Worm (Caenorhabditis elegans) whole organism, L1 larva: ENCODE data around the gene ZC477.7.

Experiments
- C34B4.2 ChIP-seq: sonication (generic microtip); optimal IDR thresholded peaks from 2 replicates; lab custom pipeline; 2017; ENCODE audit warnings: mild to moderate bottlenecking, missing genetic modification characterization, missing compliant biosample characterization
- F16B12.6 ChIP-seq: fragments of 150-350 bp; optimal IDR thresholded peaks from 2 replicates; lab custom pipeline; 2014; ENCODE audit warnings: missing biosample characterization, missing genetic modification characterization
- Y116A8C.19 ChIP-seq: sonication (generic microtip); optimal IDR thresholded peaks from 2 replicates; lab custom pipeline; 2016; ENCODE audit warnings: missing compliant biosample characterization, missing genetic modification characterization, borderline replicate concordance
- aha-1 ChIP-seq: fragments of 150-350 bp; optimal IDR thresholded peaks from 2 replicates; lab custom pipeline; 2014; ENCODE audit warnings: missing biosample characterization, missing genetic modification characterization
- blmp-1 ChIP-seq: fragments of 150-350 bp; optimal IDR thresholded peaks from 2 replicates; lab custom pipeline; 2014; ENCODE audit warnings: missing biosample characterization, missing genetic modification characterization
- ceh-88 ChIP-seq: fragments of 200-800 bp; sonication (Bioruptor generic); IDR thresholded peaks from 2 replicates; pipeline ENCODE4 v1.3.6; 2022; ENCODE audit warnings: missing genetic modification characterization, missing compliant biosample characterization
- dpl-1 ChIP-seq, 3 experiments: fragments of 150-350 bp in 2 of 3; sonication (generic microtip) in 1 of 3; optimal IDR thresholded peaks; 2 replicates each; lab custom pipeline; 2014 to 2017; ENCODE audit warnings: missing biosample characterization in 3 of 3, missing genetic modification characterization in 3 of 3, missing genetic modification reagents in 3 of 3
- efl-1 ChIP-seq, 4 experiments: fragments of 150-350 bp; optimal IDR thresholded peaks in 3 of 4; peaks in 1 of 4; 1 replicate in 1 of 4; 2 replicates in 3 of 4; lab custom pipeline; 2014; ENCODE audit warnings: missing biosample characterization in 2 of 4, missing genetic modification characterization in 2 of 4, missing genetic modification reagents in 2 of 4
- elt-2 ChIP-seq: sonication (generic microtip); optimal IDR thresholded peaks from 2 replicates; lab custom pipeline; 2016; ENCODE audit warnings: missing genetic modification characterization, mild to moderate bottlenecking, inconsistent platforms, missing compliant biosample characterization, missing genetic modification reagents
- fkh-4 ChIP-seq: sonication (generic microtip); optimal IDR thresholded peaks from 2 replicates; lab custom pipeline; 2016; ENCODE audit warnings: missing compliant biosample characterization, missing genetic modification characterization, borderline replicate concordance
- hlh-17 ChIP-seq: fragments of 200-800 bp; sonication (Bioruptor generic); optimal IDR thresholded peaks from 2 replicates; lab custom pipeline; 2018; ENCODE audit warnings: missing genetic modification characterization, mild to moderate bottlenecking, missing compliant biosample characterization, moderate library complexity, borderline replicate concordance
- irx-1 ChIP-seq: sonication (generic microtip); optimal IDR thresholded peaks from 2 replicates; lab custom pipeline; 2016; ENCODE audit warnings: missing genetic modification characterization, missing compliant biosample characterization
- jun-1 ChIP-seq: fragments of 150-350 bp; optimal IDR thresholded peaks from 2 replicates; lab custom pipeline; 2014; ENCODE audit warnings: missing biosample characterization, missing genetic modification reagents, missing genetic modification characterization
- lin-13 ChIP-seq: fragments of 150-350 bp; optimal IDR thresholded peaks from 2 replicates; lab custom pipeline; 2014; ENCODE audit warnings: missing biosample characterization, missing genetic modification reagents, missing genetic modification characterization
- lin-14 ChIP-seq: fragments of 200-800 bp; sonication (Bioruptor generic); optimal IDR thresholded peaks from 2 replicates; lab custom pipeline; 2018; ENCODE audit warnings: mild to moderate bottlenecking, missing genetic modification characterization, moderate library complexity, missing compliant biosample characterization
- lir-3 ChIP-seq: sonication (generic microtip); optimal IDR thresholded peaks from 2 replicates; lab custom pipeline; 2016; ENCODE audit warnings: mild to moderate bottlenecking, missing genetic modification characterization, moderate library complexity, missing compliant biosample characterization; ENCODE audit not compliant: poor library complexity
- lsy-2 ChIP-seq, 2 experiments: fragments of 150-350 bp; optimal IDR thresholded peaks; 2 replicates each; lab custom pipeline; 2014; ENCODE audit warnings: missing biosample characterization in 2 of 2, missing genetic modification characterization in 2 of 2
- mep-1 ChIP-seq: fragments of 150-350 bp; optimal IDR thresholded peaks from 2 replicates; lab custom pipeline; 2014; ENCODE audit warnings: missing biosample characterization, missing genetic modification characterization
- nhr-19 ChIP-seq: fragments of 200-800 bp; sonication (Bioruptor generic); conservative IDR thresholded peaks from 2 replicates; pipeline ENCODE4 v1.3.6; 2022; ENCODE audit warnings: missing genetic modification characterization, missing compliant biosample characterization
- nhr-20 ChIP-seq: sonication (generic microtip); optimal IDR thresholded peaks from 2 replicates; lab custom pipeline; 2016; ENCODE audit warnings: mild to moderate bottlenecking, missing genetic modification characterization, missing compliant biosample characterization
- nhr-71 ChIP-seq: sonication (generic microtip); optimal IDR thresholded peaks from 2 replicates; lab custom pipeline; 2016; ENCODE audit warnings: mild to moderate bottlenecking, missing genetic modification characterization, moderate library complexity, missing compliant biosample characterization
- nhr-76 ChIP-seq: sonication (generic microtip); optimal IDR thresholded peaks from 2 replicates; lab custom pipeline; 2017; ENCODE audit warnings: missing biosample characterization, missing genetic modification characterization
- nhr-77 ChIP-seq: fragments of 150-350 bp; optimal IDR thresholded peaks from 2 replicates; lab custom pipeline; 2014; ENCODE audit warnings: missing biosample characterization, missing genetic modification characterization
- nhr-85 ChIP-seq: sonication (generic microtip); peaks from one replicate; lab custom pipeline; 2016; ENCODE audit warnings: missing genetic modification characterization, inconsistent platforms, missing compliant biosample characterization
- nhr-90 ChIP-seq: sonication (generic microtip); optimal IDR thresholded peaks from 2 replicates; lab custom pipeline; 2016; ENCODE audit warnings: mild to moderate bottlenecking, missing genetic modification characterization, missing compliant biosample characterization; ENCODE audit not compliant: poor library complexity
- pag-3 ChIP-seq: sonication (generic microtip); optimal IDR thresholded peaks from 2 replicates; lab custom pipeline; 2017; ENCODE audit warnings: missing genetic modification characterization, mild to moderate bottlenecking, missing compliant biosample characterization, antibody characterized with exemption, borderline replicate concordance; ENCODE audit not compliant: insufficient read depth
- pax-3 ChIP-seq: fragments of 200-800 bp; sonication (Bioruptor generic); optimal IDR thresholded peaks from 2 replicates; lab custom pipeline; 2018; ENCODE audit warnings: mild to moderate bottlenecking, missing genetic modification characterization, moderate library complexity, missing compliant biosample characterization
- pqm-1 ChIP-seq: sonication (generic microtip); optimal IDR thresholded peaks from 3 replicates; lab custom pipeline; 2017; ENCODE audit warnings: missing biosample characterization, missing genetic modification characterization
- rnt-1 ChIP-seq: sonication (generic microtip); optimal IDR thresholded peaks from 2 replicates; lab custom pipeline; 2016; ENCODE audit warnings: mild to moderate bottlenecking, missing genetic modification characterization, moderate library complexity, missing compliant biosample characterization
- skn-1 ChIP-seq: fragments of 150-350 bp; optimal IDR thresholded peaks from 2 replicates; lab custom pipeline; 2014; ENCODE audit warnings: missing biosample characterization, missing genetic modification characterization
- snpc-4 ChIP-seq: fragments of 150-350 bp; optimal IDR thresholded peaks from 2 replicates; lab custom pipeline; 2014; ENCODE audit warnings: missing biosample characterization, missing genetic modification characterization
- snu-23 ChIP-seq: sonication (generic microtip); optimal IDR thresholded peaks from 2 replicates; lab custom pipeline; 2016; ENCODE audit warnings: missing genetic modification characterization, missing compliant biosample characterization
- sptf-1 ChIP-seq: fragments of 150-350 bp; optimal IDR thresholded peaks from 2 replicates; lab custom pipeline; 2014; ENCODE audit warnings: missing biosample characterization, missing genetic modification characterization
- sup-37 ChIP-seq: fragments of 200-800 bp; sonication (Bioruptor generic); optimal IDR thresholded peaks from 2 replicates; lab custom pipeline; 2018; ENCODE audit warnings: mild to moderate bottlenecking, missing genetic modification characterization, missing compliant biosample characterization
- tbx-2 ChIP-seq: sonication (generic microtip); optimal IDR thresholded peaks from 2 replicates; lab custom pipeline; 2016; ENCODE audit warnings: missing genetic modification characterization, missing compliant biosample characterization
- tlp-1 ChIP-seq: fragments of 150-350 bp; optimal IDR thresholded peaks from 2 replicates; lab custom pipeline; 2014; ENCODE audit warnings: missing biosample characterization, missing genetic modification characterization
- unc-130 ChIP-seq: fragments of 150-350 bp; optimal IDR thresholded peaks from 2 replicates; lab custom pipeline; 2017; ENCODE audit warnings: missing biosample characterization, missing genetic modification characterization, inconsistent platforms
- unc-62 ChIP-seq: fragments of 150-350 bp; optimal IDR thresholded peaks from 2 replicates; lab custom pipeline; 2014; ENCODE audit warnings: missing biosample characterization, missing genetic modification reagents, missing genetic modification characterization
- unc-86 ChIP-seq: sonication (generic microtip); optimal IDR thresholded peaks from 2 replicates; lab custom pipeline; 2016; ENCODE audit warnings: missing genetic modification characterization, missing compliant biosample characterization
- vab-15 ChIP-seq: sonication (generic microtip); optimal IDR thresholded peaks from 2 replicates; lab custom pipeline; 2017; ENCODE audit warnings: missing genotype, mild to moderate bottlenecking, missing genetic modification characterization, missing compliant biosample characterization
- ztf-11 ChIP-seq, 2 experiments: sonication (generic microtip); optimal IDR thresholded peaks; 2 replicates each; lab custom pipeline; 2016 to 2017; ENCODE audit warnings: missing genetic modification characterization in 2 of 2, missing biosample characterization in 1 of 2, missing compliant biosample characterization in 1 of 2
- ztf-4 ChIP-seq: fragments of 150-350 bp; optimal IDR thresholded peaks from 2 replicates; lab custom pipeline; 2014; ENCODE audit warnings: missing biosample characterization, missing genetic modification characterization

The ZC477.7 gene

DNA sequence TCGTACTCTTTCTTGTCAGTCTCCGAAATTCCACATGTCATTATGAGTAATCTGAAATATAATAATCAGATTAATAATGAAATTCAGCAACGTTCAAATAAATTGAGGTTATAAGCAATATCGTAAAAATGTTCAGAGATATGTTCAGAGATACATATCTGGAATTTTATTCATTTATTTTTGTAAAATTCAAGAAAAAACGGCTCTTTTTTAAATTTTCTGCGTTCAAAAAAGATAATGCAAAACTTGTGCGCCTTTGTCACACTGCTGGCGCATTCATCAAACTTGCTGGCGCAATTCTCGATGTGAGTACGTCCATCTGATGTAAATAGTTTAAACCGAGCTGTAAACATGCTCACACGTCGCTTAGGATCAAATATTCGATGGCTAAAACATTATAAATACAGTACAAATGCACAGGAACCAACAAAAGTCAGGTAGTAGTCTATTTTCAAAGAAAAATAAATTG, 8.0 kb downstream of the ZC477.7 start, which contains the start of the genes rde-8 and ZC477.3 (continued):
- peak; percentile 58 for TF ChIP-seq fkh-4 (tag; lab: Kevin White, UChicago)
- TF ChIP-seq nhr-76, result no peak
- peak; percentile 65 for TF ChIP-seq jun-1 (tag; lab: Kevin White, UChicago)
- TF ChIP-seq ceh-88 (GFP tag; lab: Robert Waterston, UW), result peak; percentile 38
- peak; percentile 74 for TF ChIP-seq skn-1 (tag; lab: Kevin White, UChicago)
- TF ChIP-seq aha-1, result no peak
- TF ChIP-seq nhr-77, result peak; percentile 5
- peak; percentile 80 for TF ChIP-seq snpc-4 (tag; lab: Kevin White, UChicago)
- peak; percentile 78 for TF ChIP-seq unc-86
- peak; percentile 63 to 83 (median 80) for TF ChIP-seq dpl-1 (GFP tag; optimal IDR thresholded peaks at IDR 0.05; lab: Kevin White, UChicago)
- no peak for TF ChIP-seq sptf-1 (tag; lab: Kevin White, UChicago)
- TF ChIP-seq vab-15 (tag; lab: Kevin White, UChicago), result no peak
- TF ChIP-seq ztf-11 (tag; optimal IDR thresholded peaks at IDR 0.05; lab: Kevin White, UChicago), result peak in 1 of 2 experiments; percentile 19
- peak; percentile 85 for TF ChIP-seq irx-1 (tag; lab: Kevin White, UChicago)
- TF ChIP-seq pax-3 (tag; lab: Kevin White, UChicago), result no peak
- no peak for TF ChIP-seq tlp-1
- TF ChIP-seq sup-37, result peak; percentile 53
- peak; percentile 90 for TF ChIP-seq nhr-71 (tag; lab: Kevin White, UChicago)
- peak; percentile 89 for TF ChIP-seq rnt-1 (tag; lab: Kevin White, UChicago)
- TF ChIP-seq efl-1 (optimal IDR thresholded peaks at IDR 0.05; lab: Kevin White, UChicago), result peak; percentile 76 to 83
- peak; percentile 76 to 97 for TF ChIP-seq efl-1 (GFP tag; optimal IDR thresholded peaks at IDR 0.05 in 1 of 2; lab: Kevin White, UChicago)
- peak; percentile 85 for TF ChIP-seq nhr-90
- peak; percentile 85 to 86 for TF ChIP-seq lsy-2 (tag; optimal IDR thresholded peaks at IDR 0.05; lab: Kevin White, UChicago)
- TF ChIP-seq lir-3, result peak; percentile 9
- TF ChIP-seq unc-62 (GFP tag; lab: Kevin White, UChicago), result no peak
- peak; percentile 34 for TF ChIP-seq lin-13 (GFP tag; lab: Kevin White, UChicago)
- peak; percentile 52 for TF ChIP-seq elt-2 (tag; lab: Kevin White, UChicago)
- no peak for TF ChIP-seq C34B4.2 (tag; lab: Kevin White, UChicago)
- TF ChIP-seq pag-3 (tag; lab: Kevin White, UChicago), result no peak
- peak; percentile 48 for TF ChIP-seq F16B12.6 (tag; lab: Kevin White, UChicago)
- TF ChIP-seq mep-1 (tag; lab: Kevin White, UChicago), result peak; percentile 94
- TF ChIP-seq nhr-85 (tag; lab: Kevin White, UChicago), result peak; percentile 68

DNA sequence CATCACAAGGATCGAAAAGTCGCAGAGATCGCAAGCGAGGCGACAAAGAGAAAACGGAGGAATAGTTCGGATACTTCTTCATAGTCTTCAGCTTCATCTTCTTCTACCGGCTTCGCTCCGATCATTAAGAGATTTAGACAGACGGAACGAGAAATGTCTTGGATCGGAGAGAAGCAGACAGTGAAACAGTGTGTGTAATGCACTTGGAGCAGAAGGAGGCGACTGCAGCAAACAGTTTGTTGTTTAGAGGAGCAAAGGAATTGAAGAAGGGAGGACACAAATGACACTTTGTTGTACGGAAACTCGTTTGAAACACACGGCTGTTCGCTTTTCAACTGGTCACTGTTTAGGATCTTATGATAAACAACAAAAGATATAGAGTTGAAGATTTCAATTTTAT, 11.9 kb downstream of the ZC477.7 start:
- TF ChIP-seq pqm-1 (tag; lab: Kevin White, UChicago) (no peak), rnt-1 (tag; lab: Kevin White, UChicago) (peak; percentile 70), hlh-17 (GFP tag; lab: Kevin White, UChicago) (no peak), lsy-2 (tag; optimal IDR thresholded peaks at IDR 0.05; lab: Kevin White, UChicago) (peak in 1 of 2 experiments; percentile 22), nhr-71 (tag; lab: Kevin White, UChicago) (peak; percentile 52), lin-13 (GFP tag; lab: Kevin White, UChicago) (no peak), blmp-1 (tag; lab: Kevin White, UChicago) (peak; percentile 13), nhr-20 (tag; lab: Kevin White, UChicago) (peak; percentile 34), nhr-19 (GFP tag; lab: Robert Waterston, UW) (peak; percentile 39), snu-23 (GFP tag; lab: Kevin White, UChicago) (peak; percentile 28), lin-14 (peak; percentile 65), ztf-4 (peak; percentile 11), unc-130 (tag; lab: Kevin White, UChicago) (peak; percentile 13), Y116A8C.19 (tag; lab: Kevin White, UChicago) (no peak), nhr-77 (peak; percentile 12), tbx-2 (tag; lab: Kevin White, UChicago) (peak; percentile 15), efl-1 (optimal IDR thresholded peaks at IDR 0.05; lab: Kevin White, UChicago) (peak; percentile 7 to 24), efl-1 (GFP tag; optimal IDR thresholded peaks at IDR 0.05 in 1 of 2; lab: Kevin White, UChicago) (no peak), skn-1 (tag; lab: Kevin White, UChicago) (peak; percentile 3), lir-3 (peak; percentile 13)
- TF ChIP-seq, all 84 proteins: peak for 15
